Comparison of ENCODE assay signal across 2 worm cellular contexts in the genomic region with DNA sequence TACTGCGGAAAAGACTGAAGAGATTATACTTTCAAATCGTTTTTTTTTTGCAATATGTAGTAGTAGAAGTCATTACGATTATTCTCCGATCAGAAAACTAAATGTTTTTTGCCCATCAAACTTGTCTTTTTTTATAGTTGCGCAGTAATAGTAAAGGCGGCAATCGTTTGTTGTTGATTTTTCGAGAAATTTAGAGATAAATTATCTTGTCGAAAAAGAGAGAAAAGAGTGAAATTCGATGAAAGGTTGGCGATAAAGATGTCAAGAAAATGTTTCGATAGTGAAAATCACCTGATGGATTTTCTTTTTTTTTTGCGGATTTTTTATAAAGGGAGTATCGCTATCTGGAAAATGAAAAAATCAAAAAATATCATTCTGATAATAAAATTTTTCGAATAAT.
TF ChIP-seq lines count a peak whose summit lies in the region.

No protein-coding gene starts in this region.

TF ChIP-seq in whole organism, L1 larva, 84 proteins besides CTCF, POLR2A, EP300 and RAD21:
- peak; percentile 18 for TF ChIP-seq snu-23 (GFP tag; optimal IDR thresholded peaks at IDR 0.05; lab: Kevin White, UChicago)
- peak in 1 of 6 experiments; percentile 60 for TF ChIP-seq elt-3 (tag; optimal IDR thresholded peaks at IDR 0.05; lab: Kevin White, UChicago)
- TF ChIP-seq blmp-1 (tag; optimal IDR thresholded peaks at IDR 0.05; lab: Kevin White, UChicago), result peak; percentile 96
- TF ChIP-seq efl-1 (optimal IDR thresholded peaks at IDR 0.05; lab: Kevin White, UChicago), result no peak
- peak in 1 of 2 experiments; percentile 67 for TF ChIP-seq efl-1 (GFP tag; optimal IDR thresholded peaks at IDR 0.05 in 1 of 2; lab: Kevin White, UChicago)
- TF ChIP-seq lin-14 (GFP tag; optimal IDR thresholded peaks at IDR 0.05; lab: Kevin White, UChicago), result peak; percentile 53
- no peak for TF ChIP-seq sptf-1 (tag; optimal IDR thresholded peaks at IDR 0.05; lab: Kevin White, UChicago)
- TF ChIP-seq nhr-85 (tag; lab: Kevin White, UChicago), result peak; percentile 74
- TF ChIP-seq fos-1 (tag; optimal IDR thresholded peaks at IDR 0.05; lab: Kevin White, UChicago), result no peak
- no peak for TF ChIP-seq mep-1 (tag; optimal IDR thresholded peaks at IDR 0.05; lab: Kevin White, UChicago)
- peak; percentile 25 for TF ChIP-seq nhr-20 (tag; optimal IDR thresholded peaks at IDR 0.05; lab: Kevin White, UChicago)

TF ChIP-seq in whole organism, L4 larva, 104 proteins besides CTCF, POLR2A, EP300 and RAD21:
- TF ChIP-seq nhr-28 (tag; optimal IDR thresholded peaks at IDR 0.05; lab: Kevin White, UChicago) (peak; percentile 4), gei-8 (GFP tag; optimal IDR thresholded peaks at IDR 0.05; lab: Kevin White, UChicago) (no peak), jun-1 (tag; optimal IDR thresholded peaks at IDR 0.05; lab: Kevin White, UChicago) (no peak), madf-9 (GFP tag; conservative IDR thresholded peaks at IDR 0.05; lab: Robert Waterston, UW) (no peak), dmd-9 (GFP tag; IDR thresholded peaks at IDR 0.05; lab: Robert Waterston, UW) (no peak), snpc-4 (tag; optimal IDR thresholded peaks at IDR 0.05; lab: Kevin White, UChicago) (no peak)
